Worm (Caenorhabditis elegans) whole organism, young adult: ENCODE results near the gene otub-1.

ENCODE experiments used
- B0261.1 ChIP-seq: sonication (generic microtip); optimal IDR thresholded peaks from 2 replicates; lab custom pipeline; 2016; ENCODE audit warnings: mild to moderate bottlenecking, missing genetic modification characterization, moderate library complexity, missing compliant biosample characterization
- C06A6.2 ChIP-seq: fragments of 200-800 bp; sonication (Bioruptor generic); conservative IDR thresholded peaks from 2 replicates; pipeline ENCODE4 v1.3.6; 2022; ENCODE audit warnings: missing genetic modification characterization, missing compliant biosample characterization
- C17E4.6 ChIP-seq: fragments of 200-800 bp; sonication (Bioruptor generic); IDR thresholded peaks from 2 replicates; pipeline ENCODE4 v1.3.6; 2022; ENCODE audit warnings: missing genetic modification reagents, missing genetic modification characterization, missing compliant biosample characterization
- F33H1.4 ChIP-seq: fragments of 200-800 bp; sonication (Bioruptor generic); IDR thresholded peaks from 2 replicates; pipeline ENCODE4 v1.3.6; 2022; ENCODE audit warnings: missing genetic modification reagents, missing genetic modification characterization, missing compliant biosample characterization
- F37B4.10 ChIP-seq: fragments of 200-800 bp; sonication (Bioruptor generic); IDR thresholded peaks from 2 replicates; pipeline ENCODE4 v1.3.6; 2022; ENCODE audit warnings: missing genetic modification characterization, missing compliant biosample characterization
- F39B2.1 ChIP-seq: fragments of 200-800 bp; sonication (Bioruptor generic); IDR thresholded peaks from 2 replicates; pipeline ENCODE4 v1.3.6; 2022; ENCODE audit warnings: missing genetic modification reagents, missing genetic modification characterization, missing compliant biosample characterization
- F49E8.2 ChIP-seq: sonication (generic microtip); optimal IDR thresholded peaks from 3 replicates; lab custom pipeline; 2017; ENCODE audit warnings: missing genetic modification characterization, mild to moderate bottlenecking, missing compliant biosample characterization, antibody characterized with exemption, moderate library complexity; ENCODE audit not compliant: insufficient read depth
- T07F8.4 ChIP-seq: sonication (generic microtip); optimal IDR thresholded peaks from 2 replicates; lab custom pipeline; 2016; ENCODE audit warnings: mild to moderate bottlenecking, missing genetic modification characterization, moderate library complexity, missing compliant biosample characterization
- Y53F4B.3 ChIP-seq: fragments of 200-800 bp; sonication (Bioruptor generic); IDR thresholded peaks from 2 replicates; pipeline ENCODE4 v1.3.6; 2022; ENCODE audit warnings: missing genetic modification reagents, missing genetic modification characterization, missing compliant biosample characterization
- Y53G8AR.9 ChIP-seq: fragments of 200-800 bp; sonication (Bioruptor generic); conservative IDR thresholded peaks from 2 replicates; pipeline ENCODE4 v1.3.6; 2022; ENCODE audit warnings: missing genetic modification reagents, missing genetic modification characterization, missing compliant biosample characterization
- Y95B8A.8 ChIP-seq: fragments of 200-800 bp; sonication (Bioruptor generic); IDR thresholded peaks from 2 replicates; pipeline ENCODE4 v1.3.6; 2022; ENCODE audit warnings: missing genetic modification reagents, missing genetic modification characterization, missing compliant biosample characterization
- ZK185.1 ChIP-seq: sonication (generic microtip); optimal IDR thresholded peaks from 2 replicates; lab custom pipeline; 2016; ENCODE audit warnings: mild to moderate bottlenecking, missing genetic modification characterization, missing compliant biosample characterization; ENCODE audit not compliant: poor library complexity, severe bottlenecking
- ama-1 ChIP-seq, 3 experiments: fragments of 150-350 bp in 1 of 3; sonication (generic microtip) in 2 of 3; optimal IDR thresholded peaks; 2 replicates each; lab custom pipeline; 2014 to 2018; ENCODE audit warnings: missing biosample characterization in 2 of 3, missing genetic modification characterization in 2 of 3, missing genetic modification reagents in 2 of 3
- atf-7 ChIP-seq: sonication (generic microtip); optimal IDR thresholded peaks from 2 replicates; lab custom pipeline; 2017; ENCODE audit warnings: mild to moderate bottlenecking, missing genetic modification characterization, missing compliant biosample characterization
- athp-1 ChIP-seq: sonication (generic microtip); optimal IDR thresholded peaks from 2 replicates; lab custom pipeline; 2017; ENCODE audit warnings: mild to moderate bottlenecking, missing genetic modification characterization, missing compliant biosample characterization
- cebp-2 ChIP-seq: fragments of 200-800 bp; sonication (Bioruptor generic); IDR thresholded peaks from 2 replicates; pipeline ENCODE4 v1.3.6; 2022; ENCODE audit warnings: missing genetic modification characterization, missing compliant biosample characterization
- ceh-27 ChIP-seq: fragments of 200-800 bp; sonication (Bioruptor generic); optimal IDR thresholded peaks from 2 replicates; lab custom pipeline; 2018; ENCODE audit warnings: mild to moderate bottlenecking, missing genetic modification characterization, moderate library complexity, missing compliant biosample characterization
- ceh-40 ChIP-seq: fragments of 200-800 bp; sonication (Bioruptor generic); IDR thresholded peaks from 2 replicates; pipeline ENCODE4 v1.3.6; 2022; ENCODE audit warnings: missing genetic modification characterization, missing compliant biosample characterization
- dox-1 ChIP-seq: fragments of 200-800 bp; sonication (Bioruptor generic); IDR thresholded peaks from 2 replicates; pipeline ENCODE4 v1.3.6; 2022; ENCODE audit warnings: missing genetic modification reagents, missing genetic modification characterization, missing compliant biosample characterization
- efl-1 ChIP-seq: fragments of 150-350 bp; optimal IDR thresholded peaks from 2 replicates; lab custom pipeline; 2014; ENCODE audit warnings: missing biosample characterization, missing genetic modification reagents, missing genetic modification characterization
- egl-44 ChIP-seq: fragments of 200-800 bp; sonication (Bioruptor generic); IDR thresholded peaks from 2 replicates; pipeline ENCODE4 v1.3.6; 2022; ENCODE audit warnings: missing genetic modification reagents, missing genetic modification characterization, missing compliant biosample characterization
- hmg-1.2 ChIP-seq: fragments of 200-800 bp; sonication (Bioruptor generic); IDR thresholded peaks from 2 replicates; pipeline ENCODE4 v1.3.6; 2022; ENCODE audit warnings: missing genetic modification reagents, missing genetic modification characterization, missing compliant biosample characterization
- hsf-1 ChIP-seq: fragments of 200-800 bp; sonication (Bioruptor generic); IDR thresholded peaks from 2 replicates; pipeline ENCODE4 v1.3.6; 2022; ENCODE audit warnings: missing genetic modification reagents, missing genetic modification characterization, missing compliant biosample characterization
- let-607 ChIP-seq, 2 experiments: fragments of 200-800 bp in 1 of 2; sonication (Bioruptor generic) in 1 of 2; sonication (generic microtip) in 1 of 2; optimal IDR thresholded peaks; 2 replicates each; lab custom pipeline; 2016 to 2018; ENCODE audit warnings: mild to moderate bottlenecking in 2 of 2, missing compliant biosample characterization in 2 of 2, missing genetic modification characterization in 2 of 2, moderate library complexity in 2 of 2, missing genotype in 1 of 2
- lin-40 ChIP-seq: sonication (generic microtip); optimal IDR thresholded peaks from 2 replicates; lab custom pipeline; 2016; ENCODE audit warnings: missing genetic modification characterization, mild to moderate bottlenecking, missing compliant biosample characterization, missing genotype, missing genetic modification reagents
- lin-54 ChIP-seq: fragments of 200-800 bp; sonication (Bioruptor generic); optimal IDR thresholded peaks from 2 replicates; lab custom pipeline; 2018; ENCODE audit warnings: mild to moderate bottlenecking, missing genetic modification characterization, missing compliant biosample characterization
- lir-1 ChIP-seq: fragments of 200-800 bp; sonication (Bioruptor generic); conservative IDR thresholded peaks from 2 replicates; pipeline ENCODE4 v1.3.6; 2022; ENCODE audit warnings: missing genetic modification reagents, missing genetic modification characterization, missing compliant biosample characterization
- lsl-1 ChIP-seq: fragments of 200-800 bp; sonication (Bioruptor generic); optimal IDR thresholded peaks from 2 replicates; lab custom pipeline; 2018; ENCODE audit warnings: mild to moderate bottlenecking, missing genetic modification characterization, moderate library complexity, missing compliant biosample characterization
- madf-3 ChIP-seq: fragments of 200-800 bp; sonication (Bioruptor generic); IDR thresholded peaks from 2 replicates; pipeline ENCODE4 v1.3.6; 2022; ENCODE audit warnings: missing genetic modification reagents, missing genetic modification characterization, missing compliant biosample characterization
- madf-6 ChIP-seq: fragments of 200-800 bp; sonication (Bioruptor generic); IDR thresholded peaks from 2 replicates; pipeline ENCODE4 v1.3.6; 2022; ENCODE audit warnings: missing genetic modification reagents, missing genetic modification characterization, missing compliant biosample characterization
- mel-28 ChIP-seq: sonication (generic microtip); optimal IDR thresholded peaks from 2 replicates; lab custom pipeline; 2016; ENCODE audit warnings: borderline replicate concordance, mild to moderate bottlenecking, missing genetic modification characterization, missing compliant biosample characterization
- mes-4 ChIP-seq: sonication (generic microtip); optimal IDR thresholded peaks from 2 replicates; lab custom pipeline; 2016; ENCODE audit warnings: missing genotype, missing genetic modification characterization, missing compliant biosample characterization
- mxl-1 ChIP-seq: sonication (generic microtip); optimal IDR thresholded peaks from 2 replicates; lab custom pipeline; 2016; ENCODE audit warnings: missing genetic modification characterization, missing compliant biosample characterization
- nfya-1 ChIP-seq: sonication (generic microtip); optimal IDR thresholded peaks from 2 replicates; lab custom pipeline; 2017; ENCODE audit warnings: antibody characterized with exemption, missing compliant biosample characterization, missing genetic modification characterization, borderline replicate concordance; ENCODE audit not compliant: insufficient read depth
- nfya-2 ChIP-seq: fragments of 200-800 bp; sonication (Bioruptor generic); IDR thresholded peaks from 2 replicates; pipeline ENCODE4 v1.3.6; 2022; ENCODE audit warnings: missing genetic modification reagents, missing genetic modification characterization, missing compliant biosample characterization
- nfyb-1 ChIP-seq: fragments of 200-800 bp; sonication (Bioruptor generic); IDR thresholded peaks from 2 replicates; pipeline ENCODE4 v1.3.6; 2022; ENCODE audit warnings: missing genetic modification reagents, missing genetic modification characterization, missing compliant biosample characterization
- nhr-80 ChIP-seq: sonication (generic microtip); optimal IDR thresholded peaks from 2 replicates; lab custom pipeline; 2016; ENCODE audit warnings: missing genetic modification characterization, missing compliant biosample characterization
- pbrm-1 ChIP-seq: fragments of 200-800 bp; sonication (Bioruptor generic); IDR thresholded peaks from 2 replicates; pipeline ENCODE4 v1.3.6; 2022; ENCODE audit warnings: missing genetic modification reagents, missing genetic modification characterization, missing compliant biosample characterization
- repo-1 ChIP-seq: sonication (generic microtip); optimal IDR thresholded peaks from 2 replicates; lab custom pipeline; 2017; ENCODE audit warnings: mild to moderate bottlenecking, missing genetic modification characterization, missing compliant biosample characterization
- sea-2 ChIP-seq: fragments of 200-800 bp; sonication (Bioruptor generic); IDR thresholded peaks from 2 replicates; pipeline ENCODE4 v1.3.6; 2022; ENCODE audit warnings: missing genetic modification characterization, missing compliant biosample characterization
- tbp1 ChIP-seq: fragments of 200-800 bp; sonication (Bioruptor generic); optimal IDR thresholded peaks from 2 replicates; lab custom pipeline; 2018; ENCODE audit warnings: mild to moderate bottlenecking, missing genetic modification characterization, missing compliant biosample characterization
- tbx-9 ChIP-seq: sonication (generic microtip); optimal IDR thresholded peaks from 2 replicates; lab custom pipeline; 2016; ENCODE audit warnings: borderline replicate concordance, missing genetic modification characterization, inconsistent platforms, missing compliant biosample characterization
- unc-130 ChIP-seq: sonication (generic microtip); optimal IDR thresholded peaks from 2 replicates; lab custom pipeline; 2016; ENCODE audit warnings: missing genetic modification reagents, missing genetic modification characterization, missing compliant biosample characterization
- zim-3 ChIP-seq: sonication (generic microtip); optimal IDR thresholded peaks from 2 replicates; lab custom pipeline; 2017; ENCODE audit warnings: mild to moderate bottlenecking, missing genetic modification characterization, moderate library complexity, missing compliant biosample characterization
- ztf-26 ChIP-seq: sonication (generic microtip); optimal IDR thresholded peaks from 2 replicates; lab custom pipeline; 2017; ENCODE audit warnings: missing genetic modification characterization, missing compliant biosample characterization
- ztf-6 ChIP-seq: fragments of 200-800 bp; sonication (Bioruptor generic); IDR thresholded peaks from 2 replicates; pipeline ENCODE4 v1.3.6; 2022; ENCODE audit warnings: missing genetic modification reagents, missing genetic modification characterization, missing compliant biosample characterization

otub-1 gene

ce11 chrV:15082291-15082690, 16.2 kb downstream of the otub-1 start, which contains the start of the genes C01G10.10 and C01G10.9 (continued):
- TF ChIP-seq lin-54 (GFP tag; lab: Kevin White, UChicago) (peak; percentile 50), egl-44 (GFP tag; lab: Robert Waterston, UW) (no peak), Y95B8A.8 (GFP tag; lab: Robert Waterston, UW) (no peak), repo-1 (tag; lab: Kevin White, UChicago) (no peak)
- TF ChIP-seq, all 124 proteins: peak for 22

ce11 chrV:15083659-15084058, 17.6 kb downstream of the otub-1 start:
- no peak for TF ChIP-seq C06A6.2 (GFP tag; lab: Robert Waterston, UW)
- TF ChIP-seq pbrm-1 (GFP tag; lab: Robert Waterston, UW) = no peak
- TF ChIP-seq lir-1 = no peak
- peak; percentile 64 for TF ChIP-seq madf-6 (GFP tag; lab: Robert Waterston, UW)
- TF ChIP-seq atf-7 (tag; lab: Kevin White, UChicago) = peak; percentile 18
- no peak for TF ChIP-seq C17E4.6
- no peak for TF ChIP-seq let-607 (tag; optimal IDR thresholded peaks at IDR 0.05; lab: Kevin White, UChicago)
- no peak for TF ChIP-seq tbx-9 (tag; lab: Kevin White, UChicago)
- TF ChIP-seq ceh-27 (GFP tag; lab: Kevin White, UChicago) = no peak
- no peak for TF ChIP-seq F33H1.4 (GFP tag; lab: Robert Waterston, UW)
- 0 out of 2 replicates have a peak, but pooled peaks have one; percentile 35 for TF ChIP-seq cebp-2 (GFP tag; lab: Robert Waterston, UW)
- no peak for TF ChIP-seq F39B2.1
- peak; percentile 68 for TF ChIP-seq ama-1 (optimal IDR thresholded peaks at IDR 0.05; lab: Kevin White, UChicago)
- TF ChIP-seq ama-1 (GFP tag; optimal IDR thresholded peaks at IDR 0.05; lab: Kevin White, UChicago) = peak in 1 of 2 experiments; percentile 80
- TF ChIP-seq unc-130 (GFP tag; lab: Kevin White, UChicago) = no peak
- TF ChIP-seq lin-40 (tag; lab: Kevin White, UChicago) = no peak
- TF ChIP-seq sea-2 = no peak
- TF ChIP-seq mes-4 (tag; lab: Kevin White, UChicago) = no peak
- TF ChIP-seq tbp1 (GFP tag; lab: Kevin White, UChicago) = peak; percentile 53
- no peak for TF ChIP-seq nhr-80
- TF ChIP-seq madf-3 = peak; percentile 58; the same call in 1 of the 2 replicates
- TF ChIP-seq athp-1 (tag; lab: Kevin White, UChicago) = peak; percentile 82
- peak; percentile 34 for TF ChIP-seq T07F8.4 (tag; lab: Kevin White, UChicago)
- no peak for TF ChIP-seq dox-1
- TF ChIP-seq F37B4.10 (GFP tag; lab: Robert Waterston, UW) = no peak
- no peak for TF ChIP-seq mxl-1 (tag; lab: Kevin White, UChicago)
- peak; percentile 9 for TF ChIP-seq ztf-26 (tag; lab: Kevin White, UChicago)
- TF ChIP-seq nfya-1 (tag; lab: Kevin White, UChicago) = no peak
- TF ChIP-seq zim-3 (tag; lab: Kevin White, UChicago) = peak; percentile 33
- TF ChIP-seq repo-1 (tag; lab: Kevin White, UChicago) = peak; percentile 71
- TF ChIP-seq efl-1 = no peak
- peak; percentile 27 for TF ChIP-seq lin-54 (GFP tag; lab: Kevin White, UChicago)
- TF ChIP-seq F49E8.2 (tag; lab: Kevin White, UChicago) = no peak
- TF ChIP-seq B0261.1 (tag; lab: Kevin White, UChicago) = no peak
- TF ChIP-seq nfyb-1 = 0 out of 2 replicates have a peak, but pooled peaks have one; percentile 27
- TF ChIP-seq ceh-40 = no peak
- TF ChIP-seq hsf-1 = peak; percentile 75
- no peak for TF ChIP-seq Y53F4B.3 (GFP tag; lab: Robert Waterston, UW)
- TF ChIP-seq lsl-1 = peak; percentile 30
- TF ChIP-seq nfya-2 (GFP tag; lab: Robert Waterston, UW) = no peak
- TF ChIP-seq hmg-1.2 (GFP tag; lab: Robert Waterston, UW) = peak; percentile 40
- TF ChIP-seq ZK185.1 (tag; lab: Kevin White, UChicago) = peak; percentile 30
- TF ChIP-seq mel-28 (tag; lab: Kevin White, UChicago) = no peak
- TF ChIP-seq Y53G8AR.9 (GFP tag; lab: Robert Waterston, UW) = peak; percentile 55
- TF ChIP-seq ztf-6 (GFP tag; lab: Robert Waterston, UW) = no peak
